Fruit fly (Drosophila melanogaster) whole organism, adult: ENCODE measurements around the gene ksr.

ENCODE experiments used
- CG11617 ChIP-seq: fragments of 200-800 bp; sonication (Bioruptor generic); optimal IDR thresholded peaks from 2 replicates; lab custom pipeline; 2017; ENCODE audit warnings: mild to moderate bottlenecking, missing biosample characterization, missing genetic modification reagents, missing genetic modification characterization
- CG12768 ChIP-seq: fragments of 200-800 bp; sonication (Bioruptor generic); optimal IDR thresholded peaks from 2 replicates; lab custom pipeline; 2017; ENCODE audit warnings: missing biosample characterization, missing genetic modification characterization, mild to moderate bottlenecking, moderate library complexity, missing genetic modification reagents
- CG14711 ChIP-seq: fragments of 200-800 bp; sonication (Bioruptor generic); optimal IDR thresholded peaks from 2 replicates; lab custom pipeline; 2018; ENCODE audit warnings: missing biosample characterization, mild to moderate bottlenecking, missing genetic modification characterization, moderate library complexity
- CG1620 ChIP-seq: fragments of 200-800 bp; sonication (Bioruptor generic); optimal IDR thresholded peaks from 2 replicates; lab custom pipeline; 2016; ENCODE audit warnings: missing biosample characterization, missing genetic modification characterization
- CG33017 ChIP-seq: fragments of 200-800 bp; sonication (Bioruptor generic); optimal IDR thresholded peaks from 2 replicates; lab custom pipeline; 2018; ENCODE audit warnings: missing biosample characterization, mild to moderate bottlenecking, missing genetic modification characterization, moderate library complexity
- CG5204 ChIP-seq: fragments of 200-800 bp; sonication (Bioruptor generic); optimal IDR thresholded peaks from 2 replicates; lab custom pipeline; 2016; ENCODE audit warnings: missing biosample characterization, missing genetic modification characterization
- CG7045 ChIP-seq: fragments of 200-800 bp; sonication (Bioruptor generic); optimal IDR thresholded peaks from 2 replicates; lab custom pipeline; 2017; ENCODE audit warnings: missing biosample characterization, mild to moderate bottlenecking, missing genetic modification characterization
- CG7101 ChIP-seq: fragments of 200-800 bp; sonication (Bioruptor generic); optimal IDR thresholded peaks from 2 replicates; lab custom pipeline; 2018; ENCODE audit warnings: missing biosample characterization, mild to moderate bottlenecking, missing genetic modification characterization, moderate library complexity
- Clk ChIP-seq: fragments of 200-800 bp; sonication (Bioruptor generic); optimal IDR thresholded peaks from 2 replicates; lab custom pipeline; 2017; ENCODE audit warnings: missing biosample characterization, missing genetic modification characterization
- Crg-1 ChIP-seq: fragments of 200-800 bp; sonication (Bioruptor generic); optimal IDR thresholded peaks from 2 replicates; lab custom pipeline; 2016; ENCODE audit warnings: missing biosample characterization, missing genetic modification characterization
- Hr96 ChIP-seq: fragments of 200-800 bp; sonication (Bioruptor generic); optimal IDR thresholded peaks from 2 replicates; lab custom pipeline; 2016; ENCODE audit warnings: missing biosample characterization, missing genetic modification characterization
- Mnt ChIP-seq: fragments of 200-800 bp; sonication (Bioruptor generic); optimal IDR thresholded peaks from 2 replicates; lab custom pipeline; 2016; ENCODE audit warnings: missing biosample characterization, mild to moderate bottlenecking, missing genetic modification characterization
- bab1 ChIP-seq: fragments of 200-800 bp; sonication (Bioruptor generic); optimal IDR thresholded peaks from 3 replicates; lab custom pipeline; 2019; ENCODE audit warnings: missing biosample characterization, mild to moderate bottlenecking, missing genetic modification characterization, moderate library complexity
- cic ChIP-seq: fragments of 200-800 bp; sonication (Bioruptor generic); optimal IDR thresholded peaks from 2 replicates; lab custom pipeline; 2017; ENCODE audit warnings: missing biosample characterization, mild to moderate bottlenecking, missing genetic modification characterization, moderate library complexity
- cnc ChIP-seq, 2 experiments: fragments of >200 bp; optimal IDR thresholded peaks; 2 replicates each; lab custom pipeline; 2017
- kay ChIP-seq: fragments of 200-800 bp; sonication (Bioruptor generic); peaks from one replicate; lab custom pipeline; 2016; ENCODE audit warnings: missing biosample characterization, missing genetic modification characterization, borderline replicate concordance
- ovo ChIP-seq: fragments of 200-800 bp; sonication (Bioruptor generic); optimal IDR thresholded peaks from 2 replicates; lab custom pipeline; 2016; ENCODE audit warnings: missing biosample characterization, missing genetic modification characterization
- pad ChIP-seq: fragments of 200-800 bp; sonication (Bioruptor generic); optimal IDR thresholded peaks from 3 replicates; lab custom pipeline; 2017; ENCODE audit warnings: missing biosample characterization, missing genetic modification characterization, mild to moderate bottlenecking, moderate library complexity, missing genetic modification reagents
- tj ChIP-seq: fragments of 200-800 bp; sonication (Bioruptor generic); optimal IDR thresholded peaks from 3 replicates; lab custom pipeline; 2017; ENCODE audit warnings: missing biosample characterization, mild to moderate bottlenecking, missing genetic modification characterization, moderate library complexity
- toe ChIP-seq: fragments of 200-800 bp; sonication (Bioruptor generic); optimal IDR thresholded peaks from 2 replicates; lab custom pipeline; 2016; ENCODE audit warnings: missing biosample characterization, missing genetic modification characterization

ksr gene

DNA sequence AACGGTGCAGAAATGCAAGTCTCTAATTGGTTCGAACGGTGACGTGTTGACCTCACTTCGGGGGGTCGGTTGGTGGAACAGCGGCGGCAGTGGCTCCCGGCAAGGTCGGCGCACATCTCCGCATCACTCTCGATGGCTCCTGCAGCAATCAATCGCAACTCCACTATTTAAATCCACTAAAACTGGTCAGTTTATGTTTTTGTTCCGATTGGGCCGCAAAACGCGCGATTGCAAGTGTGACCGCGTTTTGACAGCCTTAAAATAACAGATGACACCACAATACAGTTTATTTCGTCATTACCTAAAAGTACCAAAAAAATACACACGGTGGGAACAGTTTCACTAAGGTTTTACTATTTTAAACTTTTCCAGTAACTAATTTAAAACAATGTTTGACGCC, 19.2 kb downstream of the ksr start, which contains the start of gene PEK:
Gene PEK, minus strand, starts transcription at position 273 of the 400 bp plus-strand sequence.
- TF ChIP-seq Mnt (GFP tag; lab: Kevin White, UChicago) = peak; percentile 5
- TF ChIP-seq CG11617 (GFP tag; lab: Kevin White, UChicago) = no peak
- no peak for TF ChIP-seq pad
- TF ChIP-seq Clk (GFP tag; lab: Kevin White, UChicago) = no peak
- no peak for TF ChIP-seq CG1620 (GFP tag; lab: Kevin White, UChicago)
- TF ChIP-seq CG14711 (tag; lab: Kevin White, UChicago) = peak; percentile 3
- peak; percentile 60 for TF ChIP-seq bab1 (GFP tag; lab: Kevin White, UChicago)

dm6 chr3R:5463199-5463949, 20.3 kb downstream of the ksr start:
- TF ChIP-seq Clk (GFP tag; lab: Kevin White, UChicago) (no peak), ovo (GFP tag; lab: Kevin White, UChicago) (no peak), CG7101 (no peak), CG7045 (no peak), kay (GFP tag; lab: Kevin White, UChicago) (no peak), CG11617 (GFP tag; lab: Kevin White, UChicago) (no peak), pad (peak; percentile 28), Hr96 (GFP tag; lab: Kevin White, UChicago) (no peak), tj (GFP tag; lab: Kevin White, UChicago) (peak; percentile 66), Crg-1 (GFP tag; lab: Kevin White, UChicago) (no peak), cic (GFP tag; lab: Kevin White, UChicago) (no peak), CG5204 (GFP tag; lab: Kevin White, UChicago) (no peak), bab1 (GFP tag; lab: Kevin White, UChicago) (no peak)

dm6 chr3R:5458627-5459026, 25.1 kb downstream of the ksr start:
- TF ChIP-seq CG1620 (GFP tag; lab: Kevin White, UChicago) (no peak), CG7101 (no peak), tj (GFP tag; lab: Kevin White, UChicago) (no peak), pad (no peak), toe (no peak), kay (GFP tag; lab: Kevin White, UChicago) (no peak), CG14711 (tag; lab: Kevin White, UChicago) (no peak), CG7045 (no peak), Clk (GFP tag; lab: Kevin White, UChicago) (no peak)

- TF ChIP-seq CG7045 = no peak
- TF ChIP-seq Mnt (GFP tag; lab: Kevin White, UChicago) = no peak
- TF ChIP-seq CG11617 (GFP tag; lab: Kevin White, UChicago) = no peak
- TF ChIP-seq tj (GFP tag; lab: Kevin White, UChicago) = no peak
- no peak for TF ChIP-seq CG1620 (GFP tag; lab: Kevin White, UChicago)
- TF ChIP-seq CG5204 (GFP tag; lab: Kevin White, UChicago) = no peak
- TF ChIP-seq Crg-1 (GFP tag; lab: Kevin White, UChicago) = no peak
- no peak for TF ChIP-seq cic (GFP tag; lab: Kevin White, UChicago)
- TF ChIP-seq Clk (GFP tag; lab: Kevin White, UChicago) = no peak
- TF ChIP-seq CG7101 = no peak
- TF ChIP-seq CG33017 = no peak
- TF ChIP-seq toe = no peak
- no peak for TF ChIP-seq CG12768 (GFP tag; lab: Kevin White, UChicago)
- TF ChIP-seq CG14711 (tag; lab: Kevin White, UChicago) = no peak
- no peak for TF ChIP-seq ovo (GFP tag; lab: Kevin White, UChicago)
- TF ChIP-seq Hr96 (GFP tag; lab: Kevin White, UChicago) = no peak
- no peak for TF ChIP-seq cnc (optimal IDR thresholded peaks at IDR 0.05; lab: Kevin White, UChicago)
- no peak for TF ChIP-seq bab1 (GFP tag; lab: Kevin White, UChicago)
These were observed 29.4 kb downstream of the ksr start for dm6 chr3R:5454334-5454733.

DNA sequence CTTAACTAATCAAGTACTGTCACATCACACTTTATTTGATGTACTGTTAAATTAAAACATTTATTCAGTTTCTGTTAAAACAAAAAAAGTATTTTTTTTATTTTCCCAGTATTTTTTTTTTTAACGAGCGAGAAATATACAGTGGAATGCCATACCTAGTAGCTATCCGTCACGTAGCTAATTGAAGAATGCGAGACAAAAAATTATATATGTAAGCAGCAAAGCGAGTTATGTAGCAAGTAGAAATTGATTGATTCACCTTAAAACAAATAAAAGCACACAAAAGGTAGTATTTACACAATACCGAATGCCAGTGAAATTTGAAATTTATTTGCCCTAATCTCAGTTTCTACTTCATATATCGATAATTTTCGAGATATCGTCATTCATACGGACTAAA, 45.0 kb downstream of the ksr start:
- TF ChIP-seq CG1620 (GFP tag; lab: Kevin White, UChicago) (no peak), CG11617 (GFP tag; lab: Kevin White, UChicago) (no peak), tj (GFP tag; lab: Kevin White, UChicago) (no peak), CG5204 (GFP tag; lab: Kevin White, UChicago) (no peak), bab1 (GFP tag; lab: Kevin White, UChicago) (no peak), cnc (optimal IDR thresholded peaks at IDR 0.05; lab: Kevin White, UChicago) (no peak), Crg-1 (GFP tag; lab: Kevin White, UChicago) (no peak), toe (no peak), CG14711 (tag; lab: Kevin White, UChicago) (no peak), CG7045 (no peak), Mnt (GFP tag; lab: Kevin White, UChicago) (no peak), ovo (GFP tag; lab: Kevin White, UChicago) (no peak), Hr96 (GFP tag; lab: Kevin White, UChicago) (no peak)

- TF ChIP-seq Clk (GFP tag; lab: Kevin White, UChicago) (no peak), ovo (GFP tag; lab: Kevin White, UChicago) (no peak), cnc (optimal IDR thresholded peaks at IDR 0.05; lab: Kevin White, UChicago) (no peak), CG14711 (tag; lab: Kevin White, UChicago) (no peak), Hr96 (GFP tag; lab: Kevin White, UChicago) (no peak), Crg-1 (GFP tag; lab: Kevin White, UChicago) (no peak)
These were observed 53.9 kb downstream of the ksr start for dm6 chr3R:5429786-5430185.
